Worm (Caenorhabditis elegans) whole organism, young adult: ENCODE results near the gene catp-6.
A peak's percentile ranks its signal among the peaks of the same experiment; 100 is the strongest.

Experiments used
- B0336.3 ChIP-seq: fragments of 200-800 bp; sonication (Bioruptor generic); IDR thresholded peaks from 2 replicates; pipeline ENCODE4 v1.3.6; 2022; ENCODE audit warnings: missing genetic modification characterization, missing compliant biosample characterization
- C17E4.6 ChIP-seq: fragments of 200-800 bp; sonication (Bioruptor generic); IDR thresholded peaks from 2 replicates; pipeline ENCODE4 v1.3.6; 2022; ENCODE audit warnings: missing genetic modification reagents, missing genetic modification characterization, missing compliant biosample characterization
- D2030.7 ChIP-seq: fragments of 200-800 bp; sonication (Bioruptor generic); IDR thresholded peaks from 2 replicates; pipeline ENCODE4 v1.3.6; 2022; ENCODE audit warnings: missing genetic modification reagents, missing genetic modification characterization, missing compliant biosample characterization
- F10E7.11 ChIP-seq: sonication (generic microtip); optimal IDR thresholded peaks from 2 replicates; lab custom pipeline; 2017; ENCODE audit warnings: mild to moderate bottlenecking, missing genetic modification characterization, moderate library complexity, missing compliant biosample characterization
- F22D6.2 ChIP-seq: sonication (generic microtip); optimal IDR thresholded peaks from 2 replicates; lab custom pipeline; 2016; ENCODE audit warnings: mild to moderate bottlenecking, missing genetic modification characterization, missing compliant biosample characterization
- F33H1.4 ChIP-seq: fragments of 200-800 bp; sonication (Bioruptor generic); IDR thresholded peaks from 2 replicates; pipeline ENCODE4 v1.3.6; 2022; ENCODE audit warnings: missing genetic modification reagents, missing genetic modification characterization, missing compliant biosample characterization
- F39B2.1 ChIP-seq: fragments of 200-800 bp; sonication (Bioruptor generic); IDR thresholded peaks from 2 replicates; pipeline ENCODE4 v1.3.6; 2022; ENCODE audit warnings: missing genetic modification reagents, missing genetic modification characterization, missing compliant biosample characterization
- F57C9.4 ChIP-seq: sonication (generic microtip); optimal IDR thresholded peaks from 2 replicates; lab custom pipeline; 2017; ENCODE audit warnings: mild to moderate bottlenecking, missing genetic modification characterization, missing compliant biosample characterization
- Y53F4B.3 ChIP-seq: fragments of 200-800 bp; sonication (Bioruptor generic); IDR thresholded peaks from 2 replicates; pipeline ENCODE4 v1.3.6; 2022; ENCODE audit warnings: missing genetic modification reagents, missing genetic modification characterization, missing compliant biosample characterization
- Y53G8AR.9 ChIP-seq: fragments of 200-800 bp; sonication (Bioruptor generic); conservative IDR thresholded peaks from 2 replicates; pipeline ENCODE4 v1.3.6; 2022; ENCODE audit warnings: missing genetic modification reagents, missing genetic modification characterization, missing compliant biosample characterization
- Y56A3A.18 ChIP-seq: fragments of 200-800 bp; sonication (Bioruptor generic); IDR thresholded peaks from 2 replicates; pipeline ENCODE4 v1.3.6; 2022; ENCODE audit warnings: missing genetic modification reagents, missing genetic modification characterization, missing compliant biosample characterization
- ZK185.1 ChIP-seq: sonication (generic microtip); optimal IDR thresholded peaks from 2 replicates; lab custom pipeline; 2016; ENCODE audit warnings: mild to moderate bottlenecking, missing genetic modification characterization, missing compliant biosample characterization; ENCODE audit not compliant: poor library complexity, severe bottlenecking
- aptf-2 ChIP-seq: fragments of 200-800 bp; sonication (Bioruptor generic); conservative IDR thresholded peaks from 2 replicates; pipeline ENCODE4 v1.3.6; 2022; ENCODE audit warnings: missing genetic modification reagents, missing genetic modification characterization, missing compliant biosample characterization
- aptf-3 ChIP-seq: fragments of 200-800 bp; sonication (Bioruptor generic); IDR thresholded peaks from 2 replicates; pipeline ENCODE4 v1.3.6; 2022; ENCODE audit warnings: missing genetic modification characterization, missing compliant biosample characterization
- atf-7 ChIP-seq: sonication (generic microtip); optimal IDR thresholded peaks from 2 replicates; lab custom pipeline; 2017; ENCODE audit warnings: mild to moderate bottlenecking, missing genetic modification characterization, missing compliant biosample characterization
- bed-1 ChIP-seq: fragments of 200-800 bp; sonication (Bioruptor generic); IDR thresholded peaks from 2 replicates; pipeline ENCODE4 v1.3.6; 2022; ENCODE audit warnings: missing genetic modification reagents, missing genetic modification characterization, missing compliant biosample characterization
- chd-7 ChIP-seq: sonication (generic microtip); optimal IDR thresholded peaks from 2 replicates; lab custom pipeline; 2016; ENCODE audit warnings: mild to moderate bottlenecking, missing genetic modification characterization, moderate library complexity, missing compliant biosample characterization
- dpff-1 ChIP-seq: sonication (generic microtip); optimal IDR thresholded peaks from 2 replicates; lab custom pipeline; 2017; ENCODE audit warnings: mild to moderate bottlenecking, missing genetic modification characterization, missing compliant biosample characterization
- egl-44 ChIP-seq: fragments of 200-800 bp; sonication (Bioruptor generic); IDR thresholded peaks from 2 replicates; pipeline ENCODE4 v1.3.6; 2022; ENCODE audit warnings: missing genetic modification reagents, missing genetic modification characterization, missing compliant biosample characterization
- hlh-12 ChIP-seq: sonication (generic microtip); optimal IDR thresholded peaks from 2 replicates; lab custom pipeline; 2016; ENCODE audit warnings: missing genetic modification characterization, missing compliant biosample characterization
- hmg-20 ChIP-seq: fragments of 200-800 bp; sonication (Bioruptor generic); IDR thresholded peaks from 2 replicates; pipeline ENCODE4 v1.3.6; 2022; ENCODE audit warnings: missing genetic modification reagents, missing genetic modification characterization, missing compliant biosample characterization
- lag-1 ChIP-seq: fragments of 200-800 bp; sonication (Bioruptor generic); IDR thresholded peaks from 2 replicates; pipeline ENCODE4 v1.3.6; 2022; ENCODE audit warnings: missing genetic modification reagents, missing genetic modification characterization, missing compliant biosample characterization
- lin-54 ChIP-seq: fragments of 200-800 bp; sonication (Bioruptor generic); optimal IDR thresholded peaks from 2 replicates; lab custom pipeline; 2018; ENCODE audit warnings: mild to moderate bottlenecking, missing genetic modification characterization, missing compliant biosample characterization
- lir-1 ChIP-seq: fragments of 200-800 bp; sonication (Bioruptor generic); conservative IDR thresholded peaks from 2 replicates; pipeline ENCODE4 v1.3.6; 2022; ENCODE audit warnings: missing genetic modification reagents, missing genetic modification characterization, missing compliant biosample characterization
- lsy-27 ChIP-seq: sonication (generic microtip); optimal IDR thresholded peaks from 2 replicates; lab custom pipeline; 2017; ENCODE audit warnings: missing genetic modification characterization, mild to moderate bottlenecking, missing compliant biosample characterization, antibody characterized with exemption, missing genotype, borderline replicate concordance; ENCODE audit not compliant: insufficient read depth
- nfyb-1 ChIP-seq: fragments of 200-800 bp; sonication (Bioruptor generic); IDR thresholded peaks from 2 replicates; pipeline ENCODE4 v1.3.6; 2022; ENCODE audit warnings: missing genetic modification reagents, missing genetic modification characterization, missing compliant biosample characterization
- nhr-179 ChIP-seq: sonication (generic microtip); optimal IDR thresholded peaks from 2 replicates; lab custom pipeline; 2016; ENCODE audit warnings: mild to moderate bottlenecking, missing genetic modification characterization, missing compliant biosample characterization
- nhr-27 ChIP-seq: fragments of 200-800 bp; sonication (Bioruptor generic); optimal IDR thresholded peaks from 2 replicates; lab custom pipeline; 2018; ENCODE audit warnings: mild to moderate bottlenecking, missing genetic modification characterization, moderate library complexity, missing compliant biosample characterization
- nhr-90 ChIP-seq: sonication (generic microtip); optimal IDR thresholded peaks from 2 replicates; lab custom pipeline; 2016; ENCODE audit warnings: missing genotype, mild to moderate bottlenecking, missing genetic modification characterization, missing compliant biosample characterization
- repo-1 ChIP-seq: sonication (generic microtip); optimal IDR thresholded peaks from 2 replicates; lab custom pipeline; 2017; ENCODE audit warnings: mild to moderate bottlenecking, missing genetic modification characterization, missing compliant biosample characterization
- snpc-1.1 ChIP-seq: sonication (generic microtip); optimal IDR thresholded peaks from 2 replicates; lab custom pipeline; 2017; ENCODE audit warnings: missing genetic modification characterization, mild to moderate bottlenecking, missing compliant biosample characterization, antibody characterized with exemption, moderate library complexity, missing genotype, missing genetic modification reagents; ENCODE audit not compliant: insufficient read depth
- somi-1 ChIP-seq: fragments of 200-800 bp; sonication (Bioruptor generic); optimal IDR thresholded peaks from 2 replicates; lab custom pipeline; 2018; ENCODE audit warnings: mild to moderate bottlenecking, missing genetic modification characterization, missing compliant biosample characterization
- tbp1 ChIP-seq: fragments of 200-800 bp; sonication (Bioruptor generic); optimal IDR thresholded peaks from 2 replicates; lab custom pipeline; 2018; ENCODE audit warnings: mild to moderate bottlenecking, missing genetic modification characterization, missing compliant biosample characterization
- tbx-9 ChIP-seq: sonication (generic microtip); optimal IDR thresholded peaks from 2 replicates; lab custom pipeline; 2016; ENCODE audit warnings: borderline replicate concordance, missing genetic modification characterization, inconsistent platforms, missing compliant biosample characterization
- zfh-2 ChIP-seq: fragments of 200-800 bp; sonication (Bioruptor generic); conservative IDR thresholded peaks from 2 replicates; pipeline ENCODE4 v1.3.6; 2022; ENCODE audit warnings: missing genetic modification reagents, missing genetic modification characterization, missing compliant biosample characterization
- zim-3 ChIP-seq: sonication (generic microtip); optimal IDR thresholded peaks from 2 replicates; lab custom pipeline; 2017; ENCODE audit warnings: mild to moderate bottlenecking, missing genetic modification characterization, moderate library complexity, missing compliant biosample characterization
- ztf-22 ChIP-seq: fragments of 200-800 bp; sonication (Bioruptor generic); optimal IDR thresholded peaks from 2 replicates; lab custom pipeline; 2018; ENCODE audit warnings: mild to moderate bottlenecking, missing genetic modification characterization, moderate library complexity, missing compliant biosample characterization
- ztf-6 ChIP-seq: fragments of 200-800 bp; sonication (Bioruptor generic); IDR thresholded peaks from 2 replicates; pipeline ENCODE4 v1.3.6; 2022; ENCODE audit warnings: missing genetic modification reagents, missing genetic modification characterization, missing compliant biosample characterization

catp-6 gene

ce11 chrIV:9852818-9853466 is 28.6 kb upstream of the catp-6 start (continued):
- TF ChIP-seq ZK185.1 (tag; lab: Kevin White, UChicago) = no peak
- TF ChIP-seq ztf-6 (GFP tag; lab: Robert Waterston, UW) = no peak
- TF ChIP-seq dpff-1 (tag; lab: Kevin White, UChicago) = no peak
- TF ChIP-seq snpc-1.1 (tag; lab: Kevin White, UChicago) = no peak
- TF ChIP-seq tbx-9 = no peak
- TF ChIP-seq Y56A3A.18 = 0 out of 2 replicates have a peak, but pooled peaks have one; percentile 20
- no peak for TF ChIP-seq lsy-27
- no peak for TF ChIP-seq F10E7.11
- no peak for TF ChIP-seq zim-3 (tag; lab: Kevin White, UChicago)
- no peak for TF ChIP-seq Y53F4B.3 (GFP tag; lab: Robert Waterston, UW)
- no peak for TF ChIP-seq egl-44 (GFP tag; lab: Robert Waterston, UW)

- no peak for TF ChIP-seq zfh-2
- no peak for TF ChIP-seq nhr-27 (tag; lab: Kevin White, UChicago)
- TF ChIP-seq nfyb-1 = no peak
- no peak for TF ChIP-seq hmg-20 (GFP tag; lab: Robert Waterston, UW)
- TF ChIP-seq hlh-12 (tag; lab: Kevin White, UChicago) = no peak
- TF ChIP-seq F39B2.1 = no peak
- no peak for TF ChIP-seq repo-1 (tag; lab: Kevin White, UChicago)
- no peak for TF ChIP-seq nhr-179
- TF ChIP-seq D2030.7 (GFP tag; lab: Robert Waterston, UW) = no peak
- no peak for TF ChIP-seq C17E4.6 (GFP tag; lab: Robert Waterston, UW)
These were observed 27.9 kb upstream of the catp-6 start, which contains the start of gene ssq-1 for ce11 chrIV:9852250-9852649. Gene ssq-1 (plus strand): TSS chrIV:9852550.

- TF ChIP-seq snpc-1.1 (tag; lab: Kevin White, UChicago) = no peak
These were observed 26.6 kb upstream of the catp-6 start, which contains the start of gene ssp-10 for ce11 chrIV:9850931-9851330. Gene ssp-10 (minus strand): TSS chrIV:9851031.

- no peak for TF ChIP-seq aptf-2 (GFP tag; lab: Robert Waterston, UW)
- no peak for TF ChIP-seq lir-1 (GFP tag; lab: Robert Waterston, UW)
- no peak for TF ChIP-seq ztf-22
- no peak for TF ChIP-seq aptf-3
- no peak for TF ChIP-seq somi-1 (GFP tag; lab: Kevin White, UChicago)
- TF ChIP-seq F39B2.1 = no peak
- no peak for TF ChIP-seq lag-1 (GFP tag; lab: Robert Waterston, UW)
- TF ChIP-seq Y53G8AR.9 = no peak
- no peak for TF ChIP-seq ZK185.1 (tag; lab: Kevin White, UChicago)
- TF ChIP-seq F57C9.4 (tag; lab: Kevin White, UChicago) = no peak
- TF ChIP-seq lin-54 = no peak
- no peak for TF ChIP-seq atf-7 (tag; lab: Kevin White, UChicago)
- TF ChIP-seq tbp1 (GFP tag; lab: Kevin White, UChicago) = no peak
These were observed 25.2 kb upstream of the catp-6 start, which contains the start of gene K07F5.8 for ce11 chrIV:9849624-9850023. Gene K07F5.8 (minus strand): TSS chrIV:9849724.

ce11 chrIV:9848075-9848474 is 23.7 kb upstream of the catp-6 start, which contains the start of gene K07F5.7:
Gene K07F5.7 (minus strand): TSS chrIV:9848175.
- TF ChIP-seq chd-7 (tag; lab: Kevin White, UChicago) (no peak), nhr-90 (tag; lab: Kevin White, UChicago) (no peak), bed-1 (GFP tag; lab: Robert Waterston, UW) (no peak), F33H1.4 (GFP tag; lab: Robert Waterston, UW) (no peak), nfyb-1 (no peak), F22D6.2 (tag; lab: Kevin White, UChicago) (no peak), lag-1 (GFP tag; lab: Robert Waterston, UW) (no peak), B0336.3 (GFP tag; lab: Robert Waterston, UW) (no peak)
- TF ChIP-seq, all 124 proteins: peak for 0
